Worm (Caenorhabditis elegans): ENCODE measurements around the gene lap-2.

ce11 chrV:13063402-13063801, 19.9 kb downstream of the lap-2 start:
- no peak for TF ChIP-seq pha-4 (GFP tag; IDR thresholded peaks at IDR 0.05)
- no peak for TF ChIP-seq pha-4 (tag; optimal IDR thresholded peaks at IDR 0.05)
- TF ChIP-seq lsy-2 (tag; optimal IDR thresholded peaks at IDR 0.05): no peak
- no peak for TF ChIP-seq ama-1 (optimal IDR thresholded peaks at IDR 0.05)
- TF ChIP-seq daf-8 (GFP tag; IDR thresholded peaks at IDR 0.05): no peak
- TF ChIP-seq aha-1 (tag): no peak
- TF ChIP-seq nhr-11 (tag; optimal IDR thresholded peaks at IDR 0.05): no peak
- no peak for TF ChIP-seq nhr-77 (tag; optimal IDR thresholded peaks at IDR 0.05)
- TF ChIP-seq skn-1 (tag; optimal IDR thresholded peaks at IDR 0.05): no peak
- no peak for TF ChIP-seq nhr-10 (tag; optimal IDR thresholded peaks at IDR 0.05)
